Worm (Caenorhabditis elegans) whole organism, midembryonic: ENCODE results near the gene ztf-17.

Experiments
- T22C8.4 ChIP-seq: fragments of 200-800 bp; sonication (Bioruptor generic); IDR thresholded peaks from 2 replicates; pipeline ENCODE4 v1.3.6; 2022; ENCODE audit warnings: missing genetic modification characterization, missing compliant biosample characterization
- flt-1 ChIP-seq: fragments of 200-800 bp; sonication (Bioruptor generic); IDR thresholded peaks from 2 replicates; pipeline ENCODE4 v1.3.6; 2022; ENCODE audit warnings: missing genetic modification characterization, missing compliant biosample characterization
- ref-1 ChIP-seq: fragments of 200-800 bp; sonication (Bioruptor generic); conservative IDR thresholded peaks from 2 replicates; pipeline ENCODE4 v1.3.6; 2022; ENCODE audit warnings: missing genetic modification reagents, missing genetic modification characterization, missing compliant biosample characterization
- tab-1 ChIP-seq: fragments of 200-800 bp; sonication (Bioruptor generic); IDR thresholded peaks from 2 replicates; pipeline ENCODE4 v1.3.6; 2022; ENCODE audit warnings: missing genetic modification characterization, missing compliant biosample characterization
- ztf-23 ChIP-seq: fragments of 200-800 bp; sonication (Bioruptor generic); IDR thresholded peaks from 2 replicates; pipeline ENCODE4 v1.3.6; 2022; ENCODE audit warnings: missing genetic modification reagents, missing genetic modification characterization, missing compliant biosample characterization
- ztf-29 ChIP-seq: fragments of 200-800 bp; sonication (Bioruptor generic); IDR thresholded peaks from 2 replicates; pipeline ENCODE4 v1.3.6; 2022; ENCODE audit warnings: missing genetic modification reagents, missing genetic modification characterization, missing compliant biosample characterization

DNA sequence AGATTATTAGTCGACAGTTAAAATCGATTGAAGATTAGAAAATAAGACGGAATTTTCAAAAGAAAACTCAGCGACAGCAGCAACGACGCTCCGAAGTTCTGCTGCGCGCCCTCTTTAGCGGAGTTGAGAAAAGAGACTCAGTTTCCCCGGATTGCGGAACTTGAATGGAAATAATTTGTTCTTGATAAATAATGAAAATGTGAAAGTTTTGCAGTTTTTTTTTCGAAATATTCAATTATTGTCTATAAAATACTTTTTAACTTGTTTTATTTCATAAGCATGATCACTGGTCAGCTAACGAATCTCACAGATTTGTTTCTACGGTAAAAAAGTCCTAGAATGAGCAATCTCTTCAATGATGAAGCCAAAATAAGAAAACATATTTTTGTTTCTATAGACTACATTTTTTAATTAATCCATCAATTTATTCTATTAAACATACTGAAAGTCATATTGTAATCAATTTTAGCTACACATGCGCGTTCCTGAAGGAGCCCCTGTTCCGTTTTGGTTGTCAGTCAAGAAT, 12.4 kb downstream of the ztf-17 start, which contains the start of the genes cec-3 and T09A5.15:
- TF ChIP-seq T22C8.4 (no peak), tab-1 (no peak), flt-1 (GFP tag; lab: Robert Waterston, UW) (peak; percentile 48; the same call in 1 of the 2 replicates), ztf-29 (GFP tag; lab: Robert Waterston, UW) (no peak; the same call in 1 of the 2 replicates), ref-1 (GFP tag; lab: Robert Waterston, UW) (no peak), ztf-23 (GFP tag; lab: Robert Waterston, UW) (0 out of 2 replicates have a peak, but pooled peaks have one; percentile 35)
